Worm (Caenorhabditis elegans) whole organism, late embryonic: ENCODE results near the gene msp-57.
A peak's percentile ranks its signal among the peaks of the same experiment; 100 is the strongest.

Experiments used
- C38D4.7 ChIP-seq: fragments of 200-800 bp; sonication (Bioruptor generic); optimal IDR thresholded peaks from 2 replicates; lab custom pipeline; 2018; ENCODE audit warnings: mild to moderate bottlenecking, missing genetic modification characterization, moderate library complexity, missing compliant biosample characterization
- K02D7.2 ChIP-seq: sonication (generic microtip); optimal IDR thresholded peaks from 2 replicates; lab custom pipeline; 2017; ENCODE audit warnings: mild to moderate bottlenecking, missing genetic modification characterization, missing compliant biosample characterization
- K09A11.1 ChIP-seq: sonication (generic microtip); optimal IDR thresholded peaks from 2 replicates; lab custom pipeline; 2017; ENCODE audit warnings: antibody characterized with exemption, mild to moderate bottlenecking, missing genetic modification characterization, missing compliant biosample characterization; ENCODE audit not compliant: insufficient read depth
- T23F11.4 ChIP-seq: fragments of 200-800 bp; sonication (Bioruptor generic); optimal IDR thresholded peaks from 2 replicates; lab custom pipeline; 2018; ENCODE audit warnings: mild to moderate bottlenecking, missing genetic modification characterization, missing compliant biosample characterization
- ahr-1 ChIP-seq: sonication (generic microtip); optimal IDR thresholded peaks from 2 replicates; lab custom pipeline; 2016; ENCODE audit warnings: missing genetic modification characterization, missing compliant biosample characterization
- ceh-14 ChIP-seq: sonication (generic microtip); optimal IDR thresholded peaks from 2 replicates; lab custom pipeline; 2016; ENCODE audit warnings: missing genotype, missing genetic modification characterization, missing compliant biosample characterization
- ceh-22 ChIP-seq: sonication (generic microtip); optimal IDR thresholded peaks from 2 replicates; lab custom pipeline; 2017; ENCODE audit warnings: missing biosample characterization, missing genetic modification characterization
- ceh-24 ChIP-seq: sonication (generic microtip); optimal IDR thresholded peaks from 2 replicates; lab custom pipeline; 2016; ENCODE audit warnings: mild to moderate bottlenecking, missing genetic modification characterization, missing compliant biosample characterization
- ceh-30 ChIP-seq: fragments of 150-350 bp; optimal IDR thresholded peaks from 2 replicates; lab custom pipeline; 2014; ENCODE audit warnings: missing biosample characterization, missing genetic modification characterization
- ceh-45 ChIP-seq: fragments of 200-800 bp; sonication (Bioruptor generic); IDR thresholded peaks from 2 replicates; pipeline ENCODE4 v1.3.6; 2022; ENCODE audit warnings: missing genetic modification reagents, missing genetic modification characterization, missing compliant biosample characterization
- ceh-48 ChIP-seq: sonication (generic microtip); optimal IDR thresholded peaks from 2 replicates; lab custom pipeline; 2016; ENCODE audit warnings: missing genetic modification characterization, inconsistent platforms, missing compliant biosample characterization
- ceh-6 ChIP-seq: fragments of 200-800 bp; sonication (Bioruptor generic); optimal IDR thresholded peaks from 2 replicates; lab custom pipeline; 2018; ENCODE audit warnings: mild to moderate bottlenecking, missing genetic modification characterization, missing compliant biosample characterization
- che-1 ChIP-seq: sonication (generic microtip); optimal IDR thresholded peaks from 2 replicates; lab custom pipeline; 2016; ENCODE audit warnings: mild to moderate bottlenecking, missing genetic modification characterization, missing compliant biosample characterization
- dve-1 ChIP-seq: sonication (generic microtip); optimal IDR thresholded peaks from 2 replicates; lab custom pipeline; 2017; ENCODE audit warnings: antibody characterized with exemption, mild to moderate bottlenecking, missing genetic modification characterization, missing compliant biosample characterization
- elt-2 ChIP-seq: sonication (generic microtip); optimal IDR thresholded peaks from 2 replicates; lab custom pipeline; 2016; ENCODE audit warnings: missing genetic modification reagents, missing genetic modification characterization, missing compliant biosample characterization
- elt-4 ChIP-seq: sonication (generic microtip); optimal IDR thresholded peaks from 2 replicates; lab custom pipeline; 2016; ENCODE audit warnings: missing genetic modification characterization, missing compliant biosample characterization
- fax-1 ChIP-seq: sonication (generic microtip); optimal IDR thresholded peaks from 2 replicates; lab custom pipeline; 2016; ENCODE audit warnings: missing genotype, missing genetic modification characterization, missing compliant biosample characterization
- fkh-6 ChIP-seq: sonication (generic microtip); optimal IDR thresholded peaks from 2 replicates; lab custom pipeline; 2016; ENCODE audit warnings: missing genetic modification characterization, missing compliant biosample characterization
- gmeb-2 ChIP-seq: sonication (generic microtip); optimal IDR thresholded peaks from 2 replicates; lab custom pipeline; 2016; ENCODE audit warnings: missing genetic modification characterization, inconsistent platforms, missing compliant biosample characterization
- hlh-15 ChIP-seq: sonication (generic microtip); optimal IDR thresholded peaks from 2 replicates; lab custom pipeline; 2016; ENCODE audit warnings: missing genetic modification characterization, missing compliant biosample characterization
- hlh-30 ChIP-seq: sonication (generic microtip); optimal IDR thresholded peaks from 2 replicates; lab custom pipeline; 2017; ENCODE audit warnings: antibody characterized with exemption, missing genetic modification characterization, missing compliant biosample characterization; ENCODE audit not compliant: insufficient read depth
- hlh-6 ChIP-seq: sonication (generic microtip); optimal IDR thresholded peaks from 2 replicates; lab custom pipeline; 2016; ENCODE audit warnings: missing genotype, missing genetic modification characterization, missing compliant biosample characterization
- hlh-8 ChIP-seq: sonication (generic microtip); optimal IDR thresholded peaks from 2 replicates; lab custom pipeline; 2016; ENCODE audit warnings: missing genotype, missing genetic modification characterization, missing compliant biosample characterization
- lim-6 ChIP-seq: sonication (generic microtip); optimal IDR thresholded peaks from 2 replicates; lab custom pipeline; 2016; ENCODE audit warnings: missing genetic modification characterization, missing compliant biosample characterization
- lin-11 ChIP-seq: fragments of 200-800 bp; sonication (Bioruptor generic); optimal IDR thresholded peaks from 2 replicates; lab custom pipeline; 2018; ENCODE audit warnings: mild to moderate bottlenecking, missing genetic modification characterization, missing compliant biosample characterization
- madf-2 ChIP-seq: sonication (generic microtip); optimal IDR thresholded peaks from 2 replicates; lab custom pipeline; 2017; ENCODE audit warnings: missing genetic modification characterization, missing compliant biosample characterization
- nfya-1 ChIP-seq: sonication (generic microtip); optimal IDR thresholded peaks from 2 replicates; lab custom pipeline; 2017; ENCODE audit warnings: missing genetic modification characterization, mild to moderate bottlenecking, missing compliant biosample characterization, antibody characterized with exemption, moderate library complexity
- nhr-232 ChIP-seq: sonication (generic microtip); optimal IDR thresholded peaks from 2 replicates; lab custom pipeline; 2016; ENCODE audit warnings: missing genetic modification characterization, missing compliant biosample characterization
- odd-2 ChIP-seq: sonication (generic microtip); optimal IDR thresholded peaks from 2 replicates; lab custom pipeline; 2017; ENCODE audit warnings: antibody characterized with exemption, mild to moderate bottlenecking, missing genetic modification characterization, missing compliant biosample characterization
- pag-3 ChIP-seq: sonication (generic microtip); optimal IDR thresholded peaks from 2 replicates; lab custom pipeline; 2016; ENCODE audit warnings: missing compliant biosample characterization, missing genetic modification characterization, borderline replicate concordance
- pat-9 ChIP-seq: fragments of 200-800 bp; sonication (Bioruptor generic); optimal IDR thresholded peaks from 2 replicates; lab custom pipeline; 2018; ENCODE audit warnings: mild to moderate bottlenecking, missing genetic modification characterization, moderate library complexity, missing compliant biosample characterization
- ref-2 ChIP-seq: sonication (generic microtip); optimal IDR thresholded peaks from 2 replicates; lab custom pipeline; 2016; ENCODE audit warnings: missing genetic modification characterization, missing compliant biosample characterization
- sox-2 ChIP-seq: fragments of 200-800 bp; sonication (Bioruptor generic); IDR thresholded peaks from 2 replicates; pipeline ENCODE4 v1.3.6; 2022; ENCODE audit warnings: missing genetic modification reagents, missing genetic modification characterization, missing compliant biosample characterization
- sox-4 ChIP-seq: sonication (generic microtip); optimal IDR thresholded peaks from 2 replicates; lab custom pipeline; 2017; ENCODE audit warnings: mild to moderate bottlenecking, missing genetic modification characterization, inconsistent platforms, missing compliant biosample characterization
- tbx-2 ChIP-seq: sonication (generic microtip); optimal IDR thresholded peaks from 2 replicates; lab custom pipeline; 2016; ENCODE audit warnings: missing genetic modification characterization, missing compliant biosample characterization
- tbx-7 ChIP-seq: sonication (generic microtip); optimal IDR thresholded peaks from 2 replicates; lab custom pipeline; 2016; ENCODE audit warnings: missing genotype, missing genetic modification characterization, missing compliant biosample characterization
- ttx-3 ChIP-seq: sonication (generic microtip); optimal IDR thresholded peaks from 2 replicates; lab custom pipeline; 2016; ENCODE audit warnings: missing genetic modification reagents, missing genetic modification characterization, missing compliant biosample characterization
- unc-42 ChIP-seq: sonication (generic microtip); optimal IDR thresholded peaks from 2 replicates; lab custom pipeline; 2016; ENCODE audit warnings: missing genotype, missing genetic modification characterization, missing compliant biosample characterization
- unc-55 ChIP-seq: sonication (generic microtip); optimal IDR thresholded peaks from 2 replicates; lab custom pipeline; 2017; ENCODE audit warnings: missing biosample characterization, missing genetic modification reagents, missing genetic modification characterization

msp-57 gene

DNA sequence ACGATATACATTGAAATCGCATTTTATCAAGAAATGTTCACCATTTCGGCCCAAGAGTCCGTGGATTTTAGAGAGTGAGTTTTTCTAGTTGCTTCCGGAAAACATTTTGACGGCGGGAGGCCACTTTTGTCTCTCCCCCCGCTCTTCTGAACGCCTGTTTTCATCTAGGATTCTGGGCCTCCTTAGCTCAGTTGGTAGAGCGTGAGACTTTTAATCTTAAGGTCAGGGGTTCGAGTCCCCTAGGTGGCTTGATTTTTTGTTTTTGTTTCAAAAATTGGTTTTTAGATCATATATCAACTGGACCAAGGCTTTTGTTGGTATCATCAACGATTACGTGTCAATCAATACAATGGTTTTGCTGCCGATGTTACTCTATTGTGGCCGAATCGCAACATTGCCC is 23.6 kb upstream of the msp-57 start:
- no peak for TF ChIP-seq madf-2 (tag; lab: Kevin White, UChicago)
- TF ChIP-seq pat-9 (tag; lab: Kevin White, UChicago), result peak; percentile 23
- peak; percentile 39 for TF ChIP-seq ttx-3
- TF ChIP-seq sox-4 (tag; lab: Kevin White, UChicago), result peak; percentile 29
- TF ChIP-seq odd-2 (tag; lab: Kevin White, UChicago), result no peak
- peak; percentile 3 for TF ChIP-seq lin-11 (tag; lab: Kevin White, UChicago)
- TF ChIP-seq che-1 (tag; lab: Kevin White, UChicago), result peak; percentile 39
- TF ChIP-seq C38D4.7, result peak; percentile 26
- peak; percentile 3 for TF ChIP-seq nfya-1 (tag; lab: Kevin White, UChicago)
- peak; percentile 21 for TF ChIP-seq ceh-6 (GFP tag; lab: Kevin White, UChicago)
- TF ChIP-seq nhr-232 (tag; lab: Kevin White, UChicago), result peak; percentile 32
- peak; percentile 38 for TF ChIP-seq gmeb-2 (tag; lab: Kevin White, UChicago)
- no peak for TF ChIP-seq pag-3
- TF ChIP-seq ceh-45 (GFP tag; lab: Robert Waterston, UW), result 0 out of 2 replicates have a peak, but pooled peaks have one; percentile 8

DNA sequence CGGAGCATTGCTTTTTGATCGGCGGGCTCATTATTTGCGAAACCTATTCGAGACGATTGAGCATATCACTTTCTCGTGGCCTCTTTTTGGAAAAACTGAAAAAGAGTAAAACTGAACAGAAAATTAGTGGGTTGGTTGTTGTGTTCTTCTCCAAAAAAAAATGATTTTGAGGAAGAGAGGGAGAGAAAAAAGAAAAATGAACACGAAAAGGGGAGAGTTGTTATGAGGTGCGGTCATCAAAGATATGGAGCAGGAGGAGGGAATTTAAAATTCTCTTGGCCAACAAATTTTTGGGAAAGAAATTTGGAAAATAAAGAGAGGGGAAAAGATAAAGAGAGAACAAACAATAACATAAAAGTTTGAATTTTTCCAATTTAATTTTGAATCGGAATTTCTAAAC is 17.0 kb upstream of the msp-57 start, which contains the start of gene hot-9:
Gene hot-9, minus strand, starts transcription at position 101 of the 400 bp plus-strand sequence.
- TF ChIP-seq tbx-2 (tag; lab: Kevin White, UChicago) (no peak), ceh-24 (no peak), unc-42 (tag; lab: Kevin White, UChicago) (no peak), ceh-30 (tag; lab: Kevin White, UChicago) (no peak)

DNA sequence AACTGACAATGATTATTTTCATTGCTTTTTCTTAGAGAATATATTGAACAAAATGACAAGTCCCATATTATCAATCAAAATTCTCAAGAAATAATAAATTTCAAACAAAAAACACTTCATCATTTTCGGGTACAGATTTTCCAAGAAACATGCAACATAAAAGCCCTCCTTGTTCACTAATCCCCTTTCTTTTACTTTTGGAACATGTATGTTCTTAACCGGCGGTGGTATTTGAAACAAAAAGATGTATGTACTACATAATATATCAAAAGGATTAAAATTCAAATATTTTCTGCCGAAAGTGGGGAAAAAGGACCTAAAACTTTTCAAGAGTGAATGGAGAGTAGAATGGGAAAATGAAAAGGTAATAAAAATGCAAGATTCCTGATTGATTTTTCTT is 8.1 kb upstream of the msp-57 start:
- no peak for TF ChIP-seq ceh-48 (tag; lab: Kevin White, UChicago)
- TF ChIP-seq tbx-7, result no peak
- no peak for TF ChIP-seq pat-9 (tag; lab: Kevin White, UChicago)
- no peak for TF ChIP-seq sox-2 (GFP tag; lab: Robert Waterston, UW)
- TF ChIP-seq gmeb-2 (tag; lab: Kevin White, UChicago), result no peak
- TF ChIP-seq ahr-1 (tag; lab: Kevin White, UChicago), result no peak
- TF ChIP-seq unc-55 (GFP tag; lab: Kevin White, UChicago), result no peak
- TF ChIP-seq hlh-8 (tag; lab: Kevin White, UChicago), result no peak
- no peak for TF ChIP-seq hlh-6 (tag; lab: Kevin White, UChicago)
- TF ChIP-seq ref-2 (tag; lab: Kevin White, UChicago), result no peak
- TF ChIP-seq K09A11.1, result no peak
- TF ChIP-seq dve-1 (tag; lab: Kevin White, UChicago), result no peak
- TF ChIP-seq nfya-1 (tag; lab: Kevin White, UChicago), result no peak
- no peak for TF ChIP-seq ceh-14 (tag; lab: Kevin White, UChicago)
- TF ChIP-seq che-1 (tag; lab: Kevin White, UChicago), result no peak
- TF ChIP-seq elt-2 (tag; lab: Kevin White, UChicago), result no peak
- TF ChIP-seq, all 69 proteins: peak for 0

DNA sequence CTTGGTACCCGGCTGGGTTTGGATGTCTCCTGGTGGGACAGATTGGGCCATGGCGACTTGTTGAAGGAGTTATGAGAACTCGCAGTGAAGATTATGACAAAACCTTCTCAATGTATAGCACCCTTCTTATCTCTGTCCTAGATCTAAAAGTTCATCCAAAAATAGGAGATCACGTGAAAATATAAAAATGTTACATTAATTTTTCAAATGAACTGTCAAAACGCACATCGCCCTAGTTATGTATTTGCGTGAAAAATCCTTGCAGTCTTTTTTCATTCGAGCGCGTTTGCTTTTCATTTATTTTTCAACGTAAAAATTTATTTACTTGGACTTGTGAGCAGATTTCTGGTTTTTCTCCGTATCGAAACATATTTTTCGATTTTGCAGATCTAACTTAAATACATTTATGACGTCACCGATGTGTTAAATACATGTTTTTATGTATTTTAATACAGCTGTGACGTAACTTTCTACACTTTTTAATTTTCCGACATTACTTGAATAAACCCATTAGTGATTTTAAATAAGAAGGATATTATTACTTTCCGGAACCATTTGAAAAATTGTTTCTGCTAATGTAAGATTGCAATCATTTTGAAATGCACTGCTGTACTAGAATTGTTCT is 6.3 kb upstream of the msp-57 start, which contains the start of gene msp-55:
Gene msp-55, minus strand, starts transcription at position 51 of the 625 bp plus-strand sequence.
- no peak for TF ChIP-seq T23F11.4 (GFP tag; lab: Kevin White, UChicago)
- TF ChIP-seq ceh-30 (tag; lab: Kevin White, UChicago), result no peak
- TF ChIP-seq fax-1 (tag; lab: Kevin White, UChicago), result no peak
- no peak for TF ChIP-seq ceh-22
- no peak for TF ChIP-seq che-1 (tag; lab: Kevin White, UChicago)
- no peak for TF ChIP-seq K02D7.2
- no peak for TF ChIP-seq C38D4.7
- TF ChIP-seq sox-2 (GFP tag; lab: Robert Waterston, UW), result no peak
- TF ChIP-seq elt-2 (tag; lab: Kevin White, UChicago), result no peak
- no peak for TF ChIP-seq elt-4
- no peak for TF ChIP-seq fkh-6 (tag; lab: Kevin White, UChicago)
- TF ChIP-seq lim-6 (tag; lab: Kevin White, UChicago), result no peak
- TF ChIP-seq nfya-1 (tag; lab: Kevin White, UChicago), result no peak
- TF ChIP-seq madf-2 (tag; lab: Kevin White, UChicago), result no peak
- TF ChIP-seq hlh-15 (tag; lab: Kevin White, UChicago), result no peak
- no peak for TF ChIP-seq hlh-30 (tag; lab: Kevin White, UChicago)
- TF ChIP-seq, all 69 proteins: peak for 0
